Worm (Caenorhabditis elegans): ENCODE results near the gene lido-4.
A peak's percentile ranks its signal among the peaks of the same experiment; 100 is the strongest.

The lido-4 gene

ce11 chrX:17058340-17058739 lies 49.2 kb downstream of the lido-4 start:
- peak; percentile 39 for TF ChIP-seq pha-4 (tag; optimal IDR thresholded peaks at IDR 0.05)
- no peak for TF ChIP-seq snpc-4 (tag; optimal IDR thresholded peaks at IDR 0.05)
- no peak for TF ChIP-seq nhr-43 (tag; optimal IDR thresholded peaks at IDR 0.05; ENCODE audit: poor library complexity, severe bottlenecking)
- TF ChIP-seq elt-2 (tag; optimal IDR thresholded peaks at IDR 0.05): peak; percentile 11

Data from whole organism, L3 larva.